Worm (Caenorhabditis elegans): ENCODE measurements around the gene T25B9.3.

T25B9.3 gene

DNA sequence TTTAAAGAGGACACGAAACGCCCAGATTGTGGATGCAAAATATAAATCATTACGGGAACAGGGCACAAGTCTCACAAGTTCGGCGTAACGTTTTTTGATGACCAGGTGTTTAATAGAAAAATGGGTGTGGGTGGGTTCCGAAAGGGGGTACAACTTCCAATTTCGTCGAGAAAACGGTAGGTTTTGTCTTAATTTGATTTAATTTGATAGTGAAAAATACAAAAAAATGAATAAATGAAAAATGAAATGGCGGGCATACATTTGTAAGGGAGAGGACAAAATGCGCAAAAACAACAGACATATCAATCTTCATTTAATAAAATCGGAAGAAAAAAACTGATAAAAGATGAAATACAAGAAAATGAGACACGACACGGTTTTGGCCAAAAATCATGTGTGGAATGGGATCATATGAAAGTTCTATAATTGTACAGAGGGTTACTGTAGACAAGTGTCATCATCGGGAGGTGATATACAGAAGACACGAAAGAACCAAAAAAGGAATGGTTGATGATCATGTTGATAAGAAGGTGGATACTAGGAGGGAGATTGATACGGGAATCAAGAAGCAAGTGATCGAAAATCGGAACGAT is 42.6 kb upstream of the T25B9.3 start:
- TF ChIP-seq lsy-2 (tag; optimal IDR thresholded peaks at IDR 0.05) (no peak), nhr-12 (tag; optimal IDR thresholded peaks at IDR 0.05) (no peak), nhr-2 (tag; optimal IDR thresholded peaks at IDR 0.05) (no peak), hlh-1 (tag; optimal IDR thresholded peaks at IDR 0.05) (no peak), unc-62 (GFP tag; optimal IDR thresholded peaks at IDR 0.05) (no peak), ceh-39 (tag; optimal IDR thresholded peaks at IDR 0.05) (no peak), cnd-1 (tag; optimal IDR thresholded peaks at IDR 0.05) (no peak), nhr-76 (tag; optimal IDR thresholded peaks at IDR 0.05) (no peak), nhr-237 (tag; optimal IDR thresholded peaks at IDR 0.05) (no peak), ztf-11 (tag; optimal IDR thresholded peaks at IDR 0.05) (no peak), lin-13 (tag; optimal IDR thresholded peaks at IDR 0.05) (no peak), elt-3 (tag; optimal IDR thresholded peaks at IDR 0.05) (no peak), nhr-28 (tag; optimal IDR thresholded peaks at IDR 0.05) (no peak), unc-39 (tag; optimal IDR thresholded peaks at IDR 0.05) (no peak), flh-1 (GFP tag; optimal IDR thresholded peaks at IDR 0.05) (no peak)

DNA sequence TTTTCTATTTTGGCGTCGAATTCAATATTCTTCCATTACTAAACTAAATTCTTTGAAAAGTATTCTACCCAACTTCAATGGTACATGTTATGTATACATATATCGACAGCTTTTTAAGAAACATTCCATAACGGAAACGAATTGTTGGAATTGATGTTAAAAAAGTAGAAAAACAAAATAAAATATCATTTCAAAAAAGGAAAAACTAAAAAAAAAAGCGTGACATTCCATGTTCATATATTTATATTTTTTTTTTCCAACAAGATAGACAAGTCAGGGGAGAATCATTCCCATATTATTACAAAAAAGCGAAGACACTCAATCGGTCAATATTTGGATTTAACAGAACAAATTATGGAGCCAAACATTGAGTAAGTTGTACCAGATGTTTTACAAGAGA is 39.4 kb upstream of the T25B9.3 start, which contains the start of gene R102.10:
R102.10 (plus strand) TSS at position 301 of the 400 bp plus-strand sequence.
- TF ChIP-seq ceh-83 (GFP tag; optimal IDR thresholded peaks at IDR 0.05) (no peak), mab-5 (tag; optimal IDR thresholded peaks at IDR 0.05) (no peak)

DNA sequence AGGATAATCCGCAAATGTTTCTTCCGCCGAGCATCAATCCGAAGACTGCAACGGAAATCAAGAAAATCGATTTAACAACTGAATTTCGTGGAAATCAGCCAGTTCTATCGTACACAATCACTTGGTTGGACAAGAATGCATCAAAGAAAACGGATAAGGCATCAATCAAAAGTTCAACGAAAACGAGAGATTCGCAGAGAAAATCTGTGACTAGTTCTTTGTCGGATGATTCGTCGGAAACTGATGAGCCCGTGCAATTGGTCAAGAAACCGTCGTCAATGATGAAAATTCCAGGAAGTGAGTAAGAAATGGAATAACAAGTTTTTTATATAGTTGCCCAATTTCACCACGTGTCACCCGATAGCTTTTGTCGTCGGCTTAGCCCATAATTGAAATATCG is 38.5 kb upstream of the T25B9.3 start, which contains the start of gene R102.6:
R102.6 (minus strand) TSS at position 101 of the 400 bp plus-strand sequence.
- TF ChIP-seq zip-8 (tag; optimal IDR thresholded peaks at IDR 0.05): no peak
- no peak for TF ChIP-seq pha-4 (tag; optimal IDR thresholded peaks at IDR 0.05)
- no peak for TF ChIP-seq ceh-43 (GFP tag; optimal IDR thresholded peaks at IDR 0.05)
- no peak for TF ChIP-seq ztf-11 (tag; optimal IDR thresholded peaks at IDR 0.05)
- TF ChIP-seq mab-5 (tag; optimal IDR thresholded peaks at IDR 0.05): no peak
- no peak for TF ChIP-seq lin-13 (tag; optimal IDR thresholded peaks at IDR 0.05)
- TF ChIP-seq sptf-1 (tag; optimal IDR thresholded peaks at IDR 0.05): no peak
- no peak for TF ChIP-seq bed-3 (GFP tag; optimal IDR thresholded peaks at IDR 0.05)
- TF ChIP-seq nhr-76 (tag; optimal IDR thresholded peaks at IDR 0.05): no peak
- TF ChIP-seq flh-1 (GFP tag; optimal IDR thresholded peaks at IDR 0.05): no peak
- TF ChIP-seq ham-2 (GFP tag; optimal IDR thresholded peaks at IDR 0.05): no peak
- TF ChIP-seq nhr-237 (tag; optimal IDR thresholded peaks at IDR 0.05): no peak
- no peak for TF ChIP-seq nhr-2 (tag; optimal IDR thresholded peaks at IDR 0.05)
- TF ChIP-seq tbx-8 (GFP tag; optimal IDR thresholded peaks at IDR 0.05): no peak
- no peak for TF ChIP-seq mls-2 (tag; optimal IDR thresholded peaks at IDR 0.05)
- TF ChIP-seq ceh-39 (tag; optimal IDR thresholded peaks at IDR 0.05): no peak
- no peak for TF ChIP-seq snpc-4 (tag; optimal IDR thresholded peaks at IDR 0.05)
- no peak for TF ChIP-seq unc-62 (GFP tag; optimal IDR thresholded peaks at IDR 0.05)
- TF ChIP-seq unc-39 (tag; optimal IDR thresholded peaks at IDR 0.05): no peak
- no peak for TF ChIP-seq sem-2 (GFP tag; optimal IDR thresholded peaks at IDR 0.05)

DNA sequence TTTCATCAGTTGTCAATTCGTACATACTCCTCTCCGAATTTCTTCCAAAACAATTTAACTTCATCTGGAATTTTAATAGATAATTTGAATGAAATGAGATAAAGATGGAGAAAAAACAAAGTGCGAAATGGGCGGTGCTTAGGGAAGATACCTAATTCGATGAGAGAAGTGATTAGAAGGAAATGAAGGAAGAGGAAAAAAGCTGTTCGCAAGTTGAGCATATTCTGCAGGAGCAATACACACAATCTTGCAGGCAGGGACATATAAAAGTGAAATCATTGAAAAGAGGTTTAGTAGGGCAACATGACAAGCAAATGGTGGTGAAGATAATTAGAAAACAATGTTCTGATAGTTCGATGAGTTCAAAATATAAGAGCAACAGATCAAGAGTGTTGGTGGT is 32.8 kb upstream of the T25B9.3 start, which contains the start of gene glb-21:
glb-21 (minus strand) TSS at position 66 of the 400 bp plus-strand sequence.
- TF ChIP-seq ztf-11 (tag; optimal IDR thresholded peaks at IDR 0.05) (no peak), cnd-1 (tag; optimal IDR thresholded peaks at IDR 0.05) (no peak), nhr-12 (tag; optimal IDR thresholded peaks at IDR 0.05) (no peak), mep-1 (tag; optimal IDR thresholded peaks at IDR 0.05) (no peak), ham-2 (GFP tag; optimal IDR thresholded peaks at IDR 0.05) (no peak), lin-13 (tag; optimal IDR thresholded peaks at IDR 0.05) (no peak), flh-1 (GFP tag; optimal IDR thresholded peaks at IDR 0.05) (no peak), sptf-1 (tag; optimal IDR thresholded peaks at IDR 0.05) (no peak), elt-1 (tag; optimal IDR thresholded peaks at IDR 0.05; ENCODE audit: borderline replicate concordance, insufficient read depth) (no peak), ceh-39 (tag; optimal IDR thresholded peaks at IDR 0.05) (no peak), drap-1 (GFP tag; optimal IDR thresholded peaks at IDR 0.05) (no peak), nhr-2 (tag; optimal IDR thresholded peaks at IDR 0.05) (no peak), sem-2 (GFP tag; optimal IDR thresholded peaks at IDR 0.05) (no peak), blmp-1 (tag; optimal IDR thresholded peaks at IDR 0.05) (no peak), unc-62 (GFP tag; optimal IDR thresholded peaks at IDR 0.05) (no peak), pha-4 (tag; optimal IDR thresholded peaks at IDR 0.05) (no peak), mab-5 (tag; optimal IDR thresholded peaks at IDR 0.05) (no peak), ceh-83 (GFP tag; optimal IDR thresholded peaks at IDR 0.05) (no peak), nhr-28 (tag; optimal IDR thresholded peaks at IDR 0.05) (no peak)

DNA sequence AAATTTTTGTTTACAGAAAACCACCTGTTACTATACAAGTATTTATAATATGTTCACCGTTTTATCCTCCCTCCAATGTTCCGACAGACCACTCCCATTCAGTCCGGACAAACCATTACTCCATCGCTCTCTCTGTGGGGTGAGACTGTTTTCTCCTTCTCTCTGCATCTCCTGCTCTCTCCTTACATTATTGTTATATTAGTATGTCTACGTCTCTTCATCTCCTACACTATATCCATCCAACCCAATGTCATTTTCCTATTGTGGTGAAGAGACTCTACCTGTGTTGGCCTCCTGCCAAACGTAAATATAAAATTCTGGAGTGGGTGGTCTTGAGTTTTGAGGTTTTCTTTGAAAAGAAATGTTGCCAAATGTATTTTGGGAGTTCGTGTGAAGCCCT is 30.0 kb upstream of the T25B9.3 start:
- peak; percentile 7 for TF ChIP-seq pha-4 (tag; optimal IDR thresholded peaks at IDR 0.05)
- peak; percentile 29 for TF ChIP-seq nhr-2 (tag; optimal IDR thresholded peaks at IDR 0.05)
- no peak for TF ChIP-seq ceh-43 (GFP tag; optimal IDR thresholded peaks at IDR 0.05)
- no peak for TF ChIP-seq mab-5 (tag; optimal IDR thresholded peaks at IDR 0.05)

All from whole organism, mixed stage, embryonic.